Fruit fly (Drosophila melanogaster) whole organism, embryonic: ENCODE measurements around the gene Acp76A.

Experiments
- ATbp ChIP-seq: fragments of 200-800 bp; sonication (Bioruptor generic); optimal IDR thresholded peaks from 2 replicates; lab custom pipeline; 2017; ENCODE audit warnings: missing biosample characterization, mild to moderate bottlenecking, missing genetic modification characterization, missing genetic modification reagents
- CG11696 ChIP-seq: fragments of 200-800 bp; sonication (Bioruptor generic); IDR thresholded peaks from 2 replicates; pipeline ENCODE4 v1.3.6; 2022; ENCODE audit warnings: missing biosample characterization, missing genetic modification characterization
- CG12071 ChIP-seq: fragments of 200-800 bp; sonication (Bioruptor generic); optimal IDR thresholded peaks from 3 replicates; lab custom pipeline; 2018; ENCODE audit warnings: missing biosample characterization, mild to moderate bottlenecking, missing genetic modification characterization
- CG12236 ChIP-seq: fragments of 200-800 bp; sonication (Bioruptor generic); optimal IDR thresholded peaks from 2 replicates; lab custom pipeline; 2016; ENCODE audit warnings: missing biosample characterization, missing genetic modification characterization
- CG12659 ChIP-seq: fragments of 200-800 bp; sonication (Bioruptor generic); optimal IDR thresholded peaks from 3 replicates; lab custom pipeline; 2017; ENCODE audit warnings: mild to moderate bottlenecking, missing biosample characterization, missing genetic modification reagents, missing genetic modification characterization
- CG12744 ChIP-seq: fragments of 200-800 bp; sonication (Bioruptor generic); optimal IDR thresholded peaks from 2 replicates; lab custom pipeline; 2016; ENCODE audit warnings: missing biosample characterization, missing genetic modification characterization
- CG13424 ChIP-seq: fragments of 200-800 bp; sonication (Bioruptor generic); optimal IDR thresholded peaks from 2 replicates; lab custom pipeline; 2019; ENCODE audit warnings: missing biosample characterization, mild to moderate bottlenecking, missing genetic modification characterization, moderate library complexity
- CG13624 ChIP-seq: fragments of 200-800 bp; sonication (Bioruptor generic); optimal IDR thresholded peaks from 2 replicates; lab custom pipeline; 2016; ENCODE audit warnings: missing biosample characterization, missing genetic modification characterization
- CG13775 ChIP-seq: fragments of 200-800 bp; sonication (Bioruptor generic); optimal IDR thresholded peaks from 3 replicates; lab custom pipeline; 2017; ENCODE audit warnings: missing biosample characterization, mild to moderate bottlenecking, missing genetic modification characterization
- CG14014 ChIP-seq: fragments of 200-800 bp; sonication (Bioruptor generic); IDR thresholded peaks from 2 replicates; pipeline ENCODE4 v1.3.6; 2022; ENCODE audit warnings: missing biosample characterization, missing genetic modification characterization
- CG14667 ChIP-seq: fragments of 200-800 bp; sonication (Bioruptor generic); IDR thresholded peaks from 2 replicates; pipeline ENCODE4 v1.3.6; 2022; ENCODE audit warnings: missing biosample characterization, missing genetic modification characterization
- CG18764 ChIP-seq: fragments of 200-800 bp; sonication (Bioruptor generic); optimal IDR thresholded peaks from 3 replicates; lab custom pipeline; 2016; ENCODE audit warnings: missing biosample characterization, missing genetic modification characterization
- CG2116 ChIP-seq: fragments of 200-800 bp; sonication (Bioruptor generic); optimal IDR thresholded peaks from 3 replicates; lab custom pipeline; 2018; ENCODE audit warnings: missing biosample characterization, mild to moderate bottlenecking, missing genetic modification characterization
- CG2875 ChIP-seq: fragments of 200-800 bp; sonication (Bioruptor generic); optimal IDR thresholded peaks from 2 replicates; lab custom pipeline; 2017; ENCODE audit warnings: missing biosample characterization, mild to moderate bottlenecking, missing genetic modification characterization, missing genetic modification reagents
- CG30403 ChIP-seq: fragments of 200-800 bp; sonication (Bioruptor generic); optimal IDR thresholded peaks from 3 replicates; lab custom pipeline; 2016; ENCODE audit warnings: missing biosample characterization, missing genetic modification characterization
- CG31224 ChIP-seq: fragments of 200-800 bp; sonication (Bioruptor generic); IDR thresholded peaks from 2 replicates; pipeline ENCODE4 v1.3.6; 2022; ENCODE audit warnings: missing biosample characterization, missing genetic modification characterization
- CG32772 ChIP-seq: fragments of 200-800 bp; sonication (Bioruptor generic); IDR thresholded peaks from 2 replicates; pipeline ENCODE4 v1.3.6; 2022; ENCODE audit warnings: missing biosample characterization, missing genetic modification characterization
- CG4328 ChIP-seq: fragments of 200-800 bp; sonication (Bioruptor generic); optimal IDR thresholded peaks from 3 replicates; lab custom pipeline; 2017; ENCODE audit warnings: missing biosample characterization, missing genetic modification reagents, missing genetic modification characterization
- CG6654 ChIP-seq: fragments of 200-800 bp; sonication (Bioruptor generic); optimal IDR thresholded peaks from 2 replicates; lab custom pipeline; 2017; ENCODE audit warnings: missing biosample characterization, mild to moderate bottlenecking, missing genetic modification characterization
- CG8388 ChIP-seq: fragments of 200-800 bp; sonication (Bioruptor generic); optimal IDR thresholded peaks from 2 replicates; lab custom pipeline; 2019; ENCODE audit warnings: missing biosample characterization, mild to moderate bottlenecking, missing genetic modification characterization, moderate library complexity
- CG8478 ChIP-seq: fragments of >200 bp; optimal IDR thresholded peaks from 2 replicates; lab custom pipeline; 2018
- CG9727 ChIP-seq: fragments of 200-800 bp; sonication (Bioruptor generic); optimal IDR thresholded peaks from 3 replicates; lab custom pipeline; 2017; ENCODE audit warnings: missing biosample characterization, mild to moderate bottlenecking, missing genetic modification characterization
- Dip3 ChIP-seq: fragments of 200-800 bp; sonication (Bioruptor generic); optimal IDR thresholded peaks from 3 replicates; lab custom pipeline; 2016; ENCODE audit warnings: missing biosample characterization, missing genetic modification characterization
- Elba2 ChIP-seq: fragments of 200-800 bp; sonication (Bioruptor generic); optimal IDR thresholded peaks from 3 replicates; lab custom pipeline; 2016; ENCODE audit warnings: missing biosample characterization, missing genetic modification characterization
- HLH4C ChIP-seq: fragments of 200-800 bp; sonication (Bioruptor generic); IDR thresholded peaks from 3 replicates; pipeline ENCODE4 v1.3.6; 2022; ENCODE audit warnings: missing biosample characterization, missing genetic modification characterization; ENCODE audit not compliant: partially characterized antibody
- Meics ChIP-seq: fragments of 200-800 bp; sonication (Bioruptor generic); optimal IDR thresholded peaks from 2 replicates; lab custom pipeline; 2017; ENCODE audit warnings: missing biosample characterization, mild to moderate bottlenecking, missing genetic modification characterization
- Nf-YA ChIP-seq: fragments of 200-800 bp; sonication (Bioruptor generic); IDR thresholded peaks from 2 replicates; pipeline ENCODE4 v1.3.6; 2022; ENCODE audit warnings: missing biosample characterization, missing genetic modification characterization
- Opbp ChIP-seq: fragments of 200-800 bp; sonication (Bioruptor generic); IDR thresholded peaks from 3 replicates; pipeline ENCODE4 v1.3.6; 2022; ENCODE audit warnings: missing biosample characterization, missing genetic modification characterization; ENCODE audit not compliant: partially characterized antibody
- Pdp1 ChIP-seq, 2 experiments: fragments of 200-800 bp; sonication (Bioruptor generic); optimal IDR thresholded peaks; 3 replicates each; lab custom pipeline; 2016; ENCODE audit warnings: missing biosample characterization in 2 of 2, missing genetic modification characterization in 2 of 2, mild to moderate bottlenecking in 1 of 2, moderate library complexity in 1 of 2
- Stat92E ChIP-seq, 3 experiments: fragments of >200 bp in 2 of 3; fragments of 200-800 bp in 1 of 3; sonication (Bioruptor generic) in 1 of 3; optimal IDR thresholded peaks; 2 replicates each; lab custom pipeline; 2017 to 2019; ENCODE audit warnings: missing biosample characterization in 3 of 3, missing genetic modification characterization in 3 of 3, mild to moderate bottlenecking in 1 of 3, moderate library complexity in 1 of 3
- az2 ChIP-seq: fragments of 200-800 bp; sonication (Bioruptor generic); optimal IDR thresholded peaks from 3 replicates; lab custom pipeline; 2016; ENCODE audit warnings: missing biosample characterization, missing genetic modification characterization
- cato ChIP-seq: fragments of 200-800 bp; sonication (Bioruptor generic); optimal IDR thresholded peaks from 2 replicates; lab custom pipeline; 2016; ENCODE audit warnings: missing biosample characterization, missing genetic modification characterization, borderline replicate concordance
- crol ChIP-seq: fragments of 200-800 bp; sonication (Bioruptor generic); IDR thresholded peaks from 2 replicates; pipeline ENCODE4 v1.3.6; 2022; ENCODE audit warnings: missing biosample characterization, missing genetic modification characterization
- dysf ChIP-seq: fragments of 200-800 bp; sonication (Bioruptor generic); IDR thresholded peaks from 3 replicates; pipeline ENCODE4 v1.3.6; 2022; ENCODE audit warnings: missing biosample characterization, missing genetic modification characterization
- exex ChIP-seq: fragments of 200-800 bp; sonication (Bioruptor generic); optimal IDR thresholded peaks from 4 replicates; lab custom pipeline; 2018; ENCODE audit warnings: missing biosample characterization, mild to moderate bottlenecking, missing genetic modification characterization, moderate library complexity
- hkb ChIP-seq, 2 experiments: fragments of 200-800 bp in 1 of 2; fragments of >200 bp in 1 of 2; sonication (Bioruptor generic) in 1 of 2; IDR thresholded peaks in 1 of 2; optimal IDR thresholded peaks in 1 of 2; 2 replicates each; pipeline versions ENCODE4 v1.3.6 to Lab custom; 2017 to 2022; ENCODE audit warnings: missing biosample characterization in 1 of 2, missing genetic modification characterization in 1 of 2
- lmd ChIP-seq: fragments of 200-800 bp; sonication (Bioruptor generic); IDR thresholded peaks from 2 replicates; pipeline ENCODE4 v1.3.6; 2022; ENCODE audit warnings: missing biosample characterization, missing genetic modification characterization
- maf-S ChIP-seq: fragments of 200-800 bp; sonication (Bioruptor generic); optimal IDR thresholded peaks from 2 replicates; lab custom pipeline; 2016; ENCODE audit warnings: missing biosample characterization, missing genetic modification characterization
- pan ChIP-seq, 4 experiments: fragments of >200 bp in 3 of 4; fragments of 200-800 bp in 1 of 4; sonication (Bioruptor generic) in 1 of 4; optimal IDR thresholded peaks in 3 of 4; IDR thresholded peaks in 1 of 4; 2 replicates each; pipeline versions ENCODE4 v1.3.6 to Lab custom; 2017 to 2022; ENCODE audit warnings: missing biosample characterization in 2 of 4, missing genetic modification characterization in 2 of 4, mixed read lengths in 1 of 4
- pita ChIP-seq: fragments of 200-800 bp; sonication (Bioruptor generic); optimal IDR thresholded peaks from 2 replicates; lab custom pipeline; 2017; ENCODE audit warnings: missing biosample characterization, mild to moderate bottlenecking, missing genetic modification characterization
- sens-2 ChIP-seq: fragments of 200-800 bp; sonication (Bioruptor generic); IDR thresholded peaks from 2 replicates; pipeline ENCODE4 v1.3.6; 2022; ENCODE audit warnings: missing biosample characterization, missing genetic modification characterization
- seq ChIP-seq: fragments of 200-800 bp; sonication (Bioruptor generic); IDR thresholded peaks from 2 replicates; pipeline ENCODE4 v1.3.6; 2022; ENCODE audit warnings: missing biosample characterization, missing genetic modification characterization
- sim ChIP-seq: fragments of 200-800 bp; sonication (Bioruptor generic); IDR thresholded peaks from 2 replicates; pipeline ENCODE4 v1.3.6; 2022; ENCODE audit warnings: missing biosample characterization, missing genetic modification characterization
- sisA ChIP-seq: fragments of 200-800 bp; sonication (Bioruptor generic); IDR thresholded peaks from 2 replicates; pipeline ENCODE4 v1.3.6; 2022; ENCODE audit warnings: missing biosample characterization, missing genetic modification characterization
- sna ChIP-seq: fragments of 200-800 bp; sonication (Bioruptor generic); IDR thresholded peaks from 2 replicates; pipeline ENCODE4 v1.3.6; 2022; ENCODE audit warnings: missing biosample characterization, missing genetic modification characterization; ENCODE audit not compliant: partially characterized antibody
- sqz ChIP-seq: fragments of 200-800 bp; sonication (Bioruptor generic); optimal IDR thresholded peaks from 3 replicates; lab custom pipeline; 2018; ENCODE audit warnings: missing biosample characterization, mild to moderate bottlenecking, missing genetic modification characterization
- stwl ChIP-seq: fragments of 200-800 bp; sonication (Bioruptor generic); optimal IDR thresholded peaks from 3 replicates; lab custom pipeline; 2018; ENCODE audit warnings: missing biosample characterization, mild to moderate bottlenecking, missing genetic modification characterization, moderate library complexity
- unc-4 ChIP-seq: fragments of 200-800 bp; sonication (Bioruptor generic); IDR thresholded peaks from 2 replicates; pipeline ENCODE4 v1.3.6; 2022; ENCODE audit warnings: missing biosample characterization, missing genetic modification characterization; ENCODE audit not compliant: partially characterized antibody
- vfl ChIP-seq: fragments of 200-800 bp; sonication (Bioruptor generic); optimal IDR thresholded peaks from 2 replicates; lab custom pipeline; 2016; ENCODE audit warnings: missing biosample characterization, missing genetic modification characterization

Gene Acp76A

dm6 chr3L:19085688-19086363 lies 34.0 kb upstream of the Acp76A start (continued):
- TF ChIP-seq CG13775 (GFP tag; lab: Kevin White, UChicago) (no peak), CG14014 (GFP tag; lab: Robert Waterston, UW) (no peak), pita (no peak), CG13424 (tag; lab: Kevin White, UChicago) (no peak), CG12744 (no peak), Meics (no peak), CG14667 (no peak), Dip3 (GFP tag; lab: Kevin White, UChicago) (no peak), ATbp (GFP tag; lab: Kevin White, UChicago) (no peak), dysf (GFP tag; lab: Robert Waterston, UW) (no peak), CG8478 (peak; percentile 24), exex (tag; lab: Kevin White, UChicago) (no peak), CG2875 (GFP tag; lab: Kevin White, UChicago) (no peak), CG18764 (GFP tag; lab: Kevin White, UChicago) (no peak), cato (GFP tag; lab: Kevin White, UChicago) (no peak), vfl (GFP tag; lab: Kevin White, UChicago) (no peak), CG12236 (no peak), CG31224 (GFP tag; lab: Robert Waterston, UW) (no peak), sim (GFP tag; lab: Robert Waterston, UW) (no peak), Nf-YA (no peak), CG4328 (GFP tag; lab: Kevin White, UChicago) (no peak), sens-2 (GFP tag; lab: Robert Waterston, UW) (no peak), sisA (no peak), sqz (GFP tag; lab: Kevin White, UChicago) (peak; percentile 82), unc-4 (GFP tag; lab: Robert Waterston, UW) (no peak), CG11696 (no peak), CG30403 (GFP tag; lab: Kevin White, UChicago) (no peak), CG32772 (GFP tag; lab: Robert Waterston, UW) (no peak), sna (no peak), CG6654 (GFP tag; lab: Kevin White, UChicago) (no peak), seq (GFP tag; lab: Robert Waterston, UW) (no peak), pan (optimal IDR thresholded peaks at IDR 0.05; lab: Kevin White, UChicago) (no peak), pan (GFP tag; optimal IDR thresholded peaks at IDR 0.05 in 1 of 2, IDR thresholded peaks at IDR 0.05 in 1 of 2) (peak in 1 of 2 experiments; percentile 4), CG12659 (no peak), crol (GFP tag; lab: Robert Waterston, UW) (0 out of 2 replicates have a peak, but pooled peaks have one; percentile 11), stwl (tag; lab: Kevin White, UChicago) (no peak), hkb (optimal IDR thresholded peaks at IDR 0.05; lab: Kevin White, UChicago) (no peak), hkb (GFP tag; IDR thresholded peaks at IDR 0.05; lab: Robert Waterston, UW) (no peak), az2 (GFP tag; lab: Kevin White, UChicago) (no peak), CG13624 (GFP tag; lab: Kevin White, UChicago) (no peak), Stat92E (GFP tag; optimal IDR thresholded peaks at IDR 0.05; lab: Kevin White, UChicago) (no peak), Elba2 (GFP tag; lab: Kevin White, UChicago) (no peak), Opbp (GFP tag; lab: Robert Waterston, UW) (no peak), CG12071 (GFP tag; lab: Kevin White, UChicago) (no peak), CG8388 (no peak), maf-S (GFP tag; lab: Kevin White, UChicago) (no peak), HLH4C (GFP tag; lab: Robert Waterston, UW) (no peak), CG9727 (no peak), CG2116 (GFP tag; lab: Kevin White, UChicago) (no peak), lmd (GFP tag; lab: Robert Waterston, UW) (no peak), Pdp1 (GFP tag; optimal IDR thresholded peaks at IDR 0.05; lab: Kevin White, UChicago) (peak in 1 of 2 experiments; percentile 75)
